Worm (Caenorhabditis elegans) whole organism, mixed stage, embryonic: ENCODE data around the gene C08H9.15.

Experiments
- ceh-43 ChIP-seq: fragments of 200-800 bp; sonication (Bioruptor generic); optimal IDR thresholded peaks from 2 replicates; lab custom pipeline; 2018; ENCODE audit warnings: mild to moderate bottlenecking, missing genetic modification characterization, moderate library complexity, missing compliant biosample characterization
- ces-1 ChIP-seq: fragments of 150-350 bp; optimal IDR thresholded peaks from 2 replicates; lab custom pipeline; 2014; ENCODE audit warnings: missing biosample characterization, missing genetic modification reagents, missing genetic modification characterization
- flh-1 ChIP-seq: fragments of 200-800 bp; sonication (Bioruptor generic); optimal IDR thresholded peaks from 2 replicates; lab custom pipeline; 2018; ENCODE audit warnings: mild to moderate bottlenecking, missing genetic modification characterization, moderate library complexity, missing compliant biosample characterization
- ham-2 ChIP-seq: fragments of 200-800 bp; sonication (Bioruptor generic); optimal IDR thresholded peaks from 2 replicates; lab custom pipeline; 2018; ENCODE audit warnings: mild to moderate bottlenecking, missing genetic modification characterization, missing compliant biosample characterization
- unc-39 ChIP-seq: fragments of 150-350 bp; optimal IDR thresholded peaks from 2 replicates; lab custom pipeline; 2014; ENCODE audit warnings: missing biosample characterization, missing genetic modification characterization
- unc-62 ChIP-seq: fragments of 150-350 bp; optimal IDR thresholded peaks from 2 replicates; lab custom pipeline; 2014; ENCODE audit warnings: missing biosample characterization, missing genetic modification reagents, missing genetic modification characterization

- TF ChIP-seq flh-1 (GFP tag; lab: Kevin White, UChicago) = no peak
- no peak for TF ChIP-seq ceh-43
- TF ChIP-seq ces-1 (GFP tag; lab: Kevin White, UChicago) = no peak
- no peak for TF ChIP-seq ham-2 (GFP tag; lab: Kevin White, UChicago)
- TF ChIP-seq unc-62 (GFP tag; lab: Kevin White, UChicago) = no peak
- TF ChIP-seq unc-39 (tag; lab: Kevin White, UChicago) = no peak
Observed at ce11 chrII:9880826-9881225, at the start of gene C08H9.15.
